Worm (Caenorhabditis elegans) whole organism, mixed stage, embryonic: ENCODE data around the gene C24D10.49.

Experiments
- M03D4.4 ChIP-seq: sonication (generic microtip); optimal IDR thresholded peaks from 2 replicates; lab custom pipeline; 2017; ENCODE audit warnings: mild to moderate bottlenecking, missing genetic modification characterization, missing compliant biosample characterization
- bed-3 ChIP-seq: fragments of 200-800 bp; sonication (Bioruptor generic); optimal IDR thresholded peaks from 3 replicates; lab custom pipeline; 2018; ENCODE audit warnings: mild to moderate bottlenecking, missing genetic modification characterization, moderate library complexity, missing compliant biosample characterization
- blmp-1 ChIP-seq: fragments of 150-350 bp; optimal IDR thresholded peaks from 2 replicates; lab custom pipeline; 2014; ENCODE audit warnings: missing biosample characterization, missing genetic modification characterization
- ceh-39 ChIP-seq: fragments of 150-350 bp; optimal IDR thresholded peaks from 2 replicates; lab custom pipeline; 2014; ENCODE audit warnings: missing biosample characterization, missing genetic modification characterization
- ceh-43 ChIP-seq: fragments of 200-800 bp; sonication (Bioruptor generic); optimal IDR thresholded peaks from 2 replicates; lab custom pipeline; 2018; ENCODE audit warnings: mild to moderate bottlenecking, missing genetic modification characterization, moderate library complexity, missing compliant biosample characterization
- cnd-1 ChIP-seq: fragments of 200-800 bp; sonication (Bioruptor generic); optimal IDR thresholded peaks from 2 replicates; lab custom pipeline; 2018; ENCODE audit warnings: mild to moderate bottlenecking, missing genetic modification characterization, missing compliant biosample characterization
- drap-1 ChIP-seq: fragments of 200-800 bp; sonication (Bioruptor generic); optimal IDR thresholded peaks from 3 replicates; lab custom pipeline; 2018; ENCODE audit warnings: mild to moderate bottlenecking, missing genetic modification characterization, missing compliant biosample characterization
- elt-1 ChIP-seq: sonication (generic microtip); optimal IDR thresholded peaks from 2 replicates; lab custom pipeline; 2017; ENCODE audit warnings: missing genetic modification characterization, mild to moderate bottlenecking, missing compliant biosample characterization, antibody characterized with exemption, moderate library complexity, borderline replicate concordance; ENCODE audit not compliant: insufficient read depth
- elt-3 ChIP-seq: fragments of 150-350 bp; optimal IDR thresholded peaks from 2 replicates; lab custom pipeline; 2014; ENCODE audit warnings: missing biosample characterization, missing genetic modification characterization
- flh-1 ChIP-seq: fragments of 200-800 bp; sonication (Bioruptor generic); optimal IDR thresholded peaks from 2 replicates; lab custom pipeline; 2018; ENCODE audit warnings: mild to moderate bottlenecking, missing genetic modification characterization, moderate library complexity, missing compliant biosample characterization
- ham-2 ChIP-seq: fragments of 200-800 bp; sonication (Bioruptor generic); optimal IDR thresholded peaks from 2 replicates; lab custom pipeline; 2018; ENCODE audit warnings: mild to moderate bottlenecking, missing genetic modification characterization, missing compliant biosample characterization
- lin-13 ChIP-seq: fragments of 150-350 bp; optimal IDR thresholded peaks from 2 replicates; lab custom pipeline; 2014; ENCODE audit warnings: missing biosample characterization, missing genetic modification characterization
- lin-32 ChIP-seq: fragments of 200-800 bp; sonication (Bioruptor generic); optimal IDR thresholded peaks from 2 replicates; lab custom pipeline; 2018; ENCODE audit warnings: mild to moderate bottlenecking, missing genetic modification characterization, missing compliant biosample characterization
- mab-5 ChIP-seq: fragments of 150-350 bp; optimal IDR thresholded peaks from 2 replicates; lab custom pipeline; 2014; ENCODE audit warnings: missing biosample characterization, missing genetic modification characterization
- mep-1 ChIP-seq: fragments of 150-350 bp; optimal IDR thresholded peaks from 2 replicates; lab custom pipeline; 2017; ENCODE audit warnings: missing biosample characterization, missing genetic modification reagents, missing genetic modification characterization, inconsistent platforms
- mls-2 ChIP-seq: sonication (generic microtip); optimal IDR thresholded peaks from 2 replicates; lab custom pipeline; 2016; ENCODE audit warnings: mild to moderate bottlenecking, missing genetic modification characterization, moderate library complexity, missing compliant biosample characterization
- nhr-12 ChIP-seq: fragments of 150-350 bp; optimal IDR thresholded peaks from 2 replicates; lab custom pipeline; 2014; ENCODE audit warnings: missing biosample characterization, missing genetic modification characterization
- nhr-2 ChIP-seq: fragments of 150-350 bp; optimal IDR thresholded peaks from 2 replicates; lab custom pipeline; 2014; ENCODE audit warnings: missing biosample characterization, missing genetic modification characterization
- nhr-28 ChIP-seq: fragments of 150-350 bp; optimal IDR thresholded peaks from 2 replicates; lab custom pipeline; 2014; ENCODE audit warnings: missing biosample characterization, missing genetic modification characterization
- nhr-76 ChIP-seq: sonication (generic microtip); optimal IDR thresholded peaks from 2 replicates; lab custom pipeline; 2017; ENCODE audit warnings: missing biosample characterization, missing genetic modification characterization
- pha-4 ChIP-seq: fragments of 150-350 bp; optimal IDR thresholded peaks from 2 replicates; lab custom pipeline; 2018; ENCODE audit warnings: missing biosample characterization, missing genetic modification reagents, missing genetic modification characterization
- sem-2 ChIP-seq: fragments of 200-800 bp; sonication (Bioruptor generic); optimal IDR thresholded peaks from 2 replicates; lab custom pipeline; 2018; ENCODE audit warnings: mild to moderate bottlenecking, missing genetic modification characterization, missing compliant biosample characterization
- snpc-4 ChIP-seq: fragments of 150-350 bp; optimal IDR thresholded peaks from 2 replicates; lab custom pipeline; 2014; ENCODE audit warnings: missing biosample characterization, missing genetic modification characterization
- sptf-1 ChIP-seq: sonication (generic microtip); optimal IDR thresholded peaks from 2 replicates; lab custom pipeline; 2017; ENCODE audit warnings: mild to moderate bottlenecking, missing genetic modification characterization, moderate library complexity, missing compliant biosample characterization
- tbx-8 ChIP-seq: fragments of 200-800 bp; sonication (Bioruptor generic); optimal IDR thresholded peaks from 2 replicates; lab custom pipeline; 2018; ENCODE audit warnings: mild to moderate bottlenecking, missing genetic modification characterization, moderate library complexity, missing compliant biosample characterization
- unc-120 ChIP-seq: sonication (generic microtip); optimal IDR thresholded peaks from 2 replicates; lab custom pipeline; 2017; ENCODE audit warnings: missing genetic modification characterization, missing compliant biosample characterization; ENCODE audit not compliant: poor library complexity, severe bottlenecking
- zip-8 ChIP-seq: fragments of 150-350 bp; optimal IDR thresholded peaks from 2 replicates; lab custom pipeline; 2014; ENCODE audit warnings: missing biosample characterization, missing genetic modification characterization
- ztf-11 ChIP-seq: fragments of 150-350 bp; optimal IDR thresholded peaks from 2 replicates; lab custom pipeline; 2014; ENCODE audit warnings: missing biosample characterization, missing genetic modification characterization

The C24D10.49 gene

DNA sequence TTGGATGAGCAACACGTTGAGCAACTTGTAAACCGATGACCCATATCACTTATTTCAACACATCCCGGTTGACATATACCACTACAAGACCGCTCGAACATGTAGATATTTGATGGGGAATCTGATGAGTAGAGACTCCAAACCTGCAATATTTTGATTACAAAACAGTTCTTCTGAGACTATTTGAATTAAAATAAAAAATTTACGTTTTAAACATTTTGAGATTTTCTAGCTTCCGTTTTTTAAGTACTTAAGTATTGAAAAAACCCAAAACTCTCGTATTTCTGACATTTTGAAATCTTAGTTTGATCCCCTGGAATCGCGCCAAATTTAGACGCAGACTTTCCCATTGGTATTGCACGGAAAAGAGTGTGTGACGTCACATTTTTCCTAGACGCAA, at the start of gene C24D10.49:
Gene C24D10.49, minus strand, starts transcription at position 101 of the 400 bp plus-strand sequence.
- TF ChIP-seq nhr-76 (tag; lab: Kevin White, UChicago) (no peak), zip-8 (peak; percentile 58)

ce11 chrIV:5206716-5207115, 49.6 kb upstream of the C24D10.49 start:
- TF ChIP-seq snpc-4 (tag; lab: Kevin White, UChicago) (no peak), zip-8 (no peak), bed-3 (no peak), M03D4.4 (no peak), ham-2 (GFP tag; lab: Kevin White, UChicago) (no peak), ztf-11 (tag; lab: Kevin White, UChicago) (no peak)

- no peak for TF ChIP-seq bed-3
- TF ChIP-seq nhr-28 (tag; lab: Kevin White, UChicago), result no peak
- no peak for TF ChIP-seq lin-32
- no peak for TF ChIP-seq M03D4.4
- TF ChIP-seq mab-5 (tag; lab: Kevin White, UChicago), result no peak
- TF ChIP-seq lin-13, result no peak
- no peak for TF ChIP-seq drap-1 (GFP tag; lab: Kevin White, UChicago)
- no peak for TF ChIP-seq elt-3 (tag; lab: Kevin White, UChicago)
- TF ChIP-seq mls-2 (tag; lab: Kevin White, UChicago), result no peak
- no peak for TF ChIP-seq nhr-12
- no peak for TF ChIP-seq ztf-11 (tag; lab: Kevin White, UChicago)
- no peak for TF ChIP-seq tbx-8
- TF ChIP-seq ceh-43 (GFP tag; lab: Kevin White, UChicago), result no peak
- no peak for TF ChIP-seq cnd-1 (tag; lab: Kevin White, UChicago)
Observed at ce11 chrIV:5204573-5204972, 47.4 kb upstream of the C24D10.49 start, which contains the start of gene tni-4. tni-4 (plus strand) TSS chrIV:5204591.

- TF ChIP-seq ceh-39 (tag; lab: Kevin White, UChicago), result no peak
- TF ChIP-seq flh-1, result no peak
- no peak for TF ChIP-seq mab-5 (tag; lab: Kevin White, UChicago)
- no peak for TF ChIP-seq unc-120
- no peak for TF ChIP-seq zip-8
- no peak for TF ChIP-seq sem-2 (GFP tag; lab: Kevin White, UChicago)
- no peak for TF ChIP-seq mep-1 (tag; lab: Kevin White, UChicago)
- TF ChIP-seq nhr-12, result no peak
- TF ChIP-seq nhr-76 (tag; lab: Kevin White, UChicago), result no peak
- TF ChIP-seq ceh-43 (GFP tag; lab: Kevin White, UChicago), result no peak
Observed at ce11 chrIV:5202575-5202974, 45.4 kb upstream of the C24D10.49 start.

ce11 chrIV:5200813-5201212, 43.7 kb upstream of the C24D10.49 start:
- TF ChIP-seq sptf-1 (tag; lab: Kevin White, UChicago) (no peak), bed-3 (no peak)
- TF ChIP-seq, all 35 proteins: peak for 0

DNA sequence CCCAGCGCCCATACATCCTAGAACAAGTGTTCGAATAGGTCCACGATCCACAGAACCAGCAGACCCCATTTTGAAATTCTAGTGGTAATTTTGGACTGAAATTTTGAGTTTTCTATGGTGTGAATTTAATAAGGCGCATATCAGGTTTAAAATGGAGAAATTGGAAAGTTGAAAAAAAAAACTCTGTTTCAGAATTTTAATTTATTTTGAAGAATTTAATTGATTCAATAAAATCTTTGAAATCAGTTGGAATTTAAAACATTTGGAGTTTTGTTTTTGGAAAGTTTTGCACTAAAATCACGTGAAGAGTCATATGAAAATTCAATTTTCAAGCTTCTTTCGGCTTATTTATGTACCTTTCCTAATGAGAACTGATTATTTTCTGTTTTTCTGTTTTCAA, 38.4 kb upstream of the C24D10.49 start, which contains the start of gene gpa-18:
Gene gpa-18, minus strand, starts transcription at position 101 of the 400 bp plus-strand sequence.
- TF ChIP-seq bed-3 (no peak), drap-1 (GFP tag; lab: Kevin White, UChicago) (no peak), mep-1 (tag; lab: Kevin White, UChicago) (no peak), elt-1 (no peak), nhr-76 (tag; lab: Kevin White, UChicago) (no peak), unc-120 (no peak), snpc-4 (tag; lab: Kevin White, UChicago) (no peak), ham-2 (GFP tag; lab: Kevin White, UChicago) (no peak), mls-2 (tag; lab: Kevin White, UChicago) (no peak), zip-8 (no peak), pha-4 (no peak), ceh-43 (GFP tag; lab: Kevin White, UChicago) (no peak), blmp-1 (tag; lab: Kevin White, UChicago) (no peak)

- no peak for TF ChIP-seq nhr-2
- TF ChIP-seq, all 35 proteins: peak for 0
Observed at ce11 chrIV:5188051-5188450, 30.9 kb upstream of the C24D10.49 start.
